Worm (Caenorhabditis elegans): ENCODE measurements around the gene nfx-1.
A peak's percentile ranks its signal among the peaks of the same experiment; 100 is the strongest.

Gene nfx-1

ce11 chrIII:6382987-6383602 is 7.9 kb downstream of the nfx-1 start, which contains the start of gene let-716 (continued):
- TF ChIP-seq sdz-38 (tag; optimal IDR thresholded peaks at IDR 0.05) (no peak), rcor-1 (GFP tag; IDR thresholded peaks at IDR 0.05) (no peak), hlh-26 (GFP tag; conservative IDR thresholded peaks at IDR 0.05) (no peak), F37B4.10 (GFP tag; IDR thresholded peaks at IDR 0.05) (no peak), rec-8 (tag; optimal IDR thresholded peaks at IDR 0.05) (no peak), dpl-1 (GFP tag; optimal IDR thresholded peaks at IDR 0.05) (no peak), T26A5.8 (tag; optimal IDR thresholded peaks at IDR 0.05) (no peak), madf-6 (GFP tag; IDR thresholded peaks at IDR 0.05) (peak; percentile 30; the same call in 1 of the 2 replicates), hmg-20 (GFP tag; IDR thresholded peaks at IDR 0.05) (no peak), ama-1 (optimal IDR thresholded peaks at IDR 0.05) (no peak), ama-1 (GFP tag; optimal IDR thresholded peaks at IDR 0.05) (peak in 1 of 2 experiments; percentile 2), F23B12.7 (tag; optimal IDR thresholded peaks at IDR 0.05; ENCODE audit: insufficient read depth) (peak; percentile 20), T07F8.4 (tag; optimal IDR thresholded peaks at IDR 0.05) (no peak), rpc-1 (optimal IDR thresholded peaks at IDR 0.05) (no peak), rpc-1 (tag; optimal IDR thresholded peaks at IDR 0.05) (no peak), F22D6.2 (tag; optimal IDR thresholded peaks at IDR 0.05) (no peak), mes-4 (tag; optimal IDR thresholded peaks at IDR 0.05) (no peak), him-1 (tag; optimal IDR thresholded peaks at IDR 0.05) (peak; percentile 42), dpff-1 (tag; optimal IDR thresholded peaks at IDR 0.05) (no peak), F33H1.4 (GFP tag; IDR thresholded peaks at IDR 0.05) (peak; percentile 64), efl-1 (GFP tag; optimal IDR thresholded peaks at IDR 0.05) (no peak), Y53G8AR.9 (GFP tag; conservative IDR thresholded peaks at IDR 0.05) (no peak), nhr-80 (tag; optimal IDR thresholded peaks at IDR 0.05) (no peak), xnd-1 (tag; optimal IDR thresholded peaks at IDR 0.05) (peak; percentile 14), lin-35 (GFP tag; optimal IDR thresholded peaks at IDR 0.05) (peak in 1 of 3 experiments; percentile 39), tbp1 (GFP tag; optimal IDR thresholded peaks at IDR 0.05) (no peak), F49E8.2 (tag; optimal IDR thresholded peaks at IDR 0.05; ENCODE audit: insufficient read depth) (peak; percentile 59), attf-5 (GFP tag; optimal IDR thresholded peaks at IDR 0.05) (no peak), snpc-1.3 (tag; optimal IDR thresholded peaks at IDR 0.05; ENCODE audit: insufficient read depth) (no peak), egl-44 (GFP tag; IDR thresholded peaks at IDR 0.05) (no peak), ztf-18 (tag; optimal IDR thresholded peaks at IDR 0.05) (peak; percentile 1), D2030.7 (GFP tag; IDR thresholded peaks at IDR 0.05) (no peak; the same call in 1 of the 2 replicates), zim-3 (tag; optimal IDR thresholded peaks at IDR 0.05) (no peak), Y79H2A.3 (GFP tag; conservative IDR thresholded peaks at IDR 0.05) (no peak), dox-1 (GFP tag; IDR thresholded peaks at IDR 0.05) (no peak), nfya-1 (tag; optimal IDR thresholded peaks at IDR 0.05; ENCODE audit: borderline replicate concordance, insufficient read depth) (no peak), attf-3 (GFP tag; conservative IDR thresholded peaks at IDR 0.05) (no peak), unc-62 (GFP tag; optimal IDR thresholded peaks at IDR 0.05) (no peak)

- TF ChIP-seq let-526 (GFP tag; IDR thresholded peaks at IDR 0.05) = no peak
- no peak for TF ChIP-seq aptf-3 (GFP tag; IDR thresholded peaks at IDR 0.05)
- peak; percentile 0 for TF ChIP-seq lsl-1 (GFP tag; optimal IDR thresholded peaks at IDR 0.05)
Measured at ce11 chrIII:6389533-6389932, 14.4 kb downstream of the nfx-1 start, which contains the start of gene C16A3.2. Gene C16A3.2, plus strand, starts transcription at chrIII:6389833.

All from whole organism, young adult.